Worm (Caenorhabditis elegans) whole organism, midembryonic: Measurements from ENCODE around the gene F09E10.1.

ENCODE experiments used
- T22C8.4 ChIP-seq: fragments of 200-800 bp; sonication (Bioruptor generic); IDR thresholded peaks from 2 replicates; pipeline ENCODE4 v1.3.6; 2022; ENCODE audit warnings: missing genetic modification characterization, missing compliant biosample characterization
- cog-1 ChIP-seq: sonication (generic microtip); optimal IDR thresholded peaks from 2 replicates; lab custom pipeline; 2016; ENCODE audit warnings: missing genetic modification characterization, missing compliant biosample characterization
- flt-1 ChIP-seq: fragments of 200-800 bp; sonication (Bioruptor generic); IDR thresholded peaks from 2 replicates; pipeline ENCODE4 v1.3.6; 2022; ENCODE audit warnings: missing genetic modification characterization, missing compliant biosample characterization
- ref-1 ChIP-seq: fragments of 200-800 bp; sonication (Bioruptor generic); conservative IDR thresholded peaks from 2 replicates; pipeline ENCODE4 v1.3.6; 2022; ENCODE audit warnings: missing genetic modification reagents, missing genetic modification characterization, missing compliant biosample characterization
- tab-1 ChIP-seq: fragments of 200-800 bp; sonication (Bioruptor generic); IDR thresholded peaks from 2 replicates; pipeline ENCODE4 v1.3.6; 2022; ENCODE audit warnings: missing genetic modification characterization, missing compliant biosample characterization
- ztf-23 ChIP-seq: fragments of 200-800 bp; sonication (Bioruptor generic); IDR thresholded peaks from 2 replicates; pipeline ENCODE4 v1.3.6; 2022; ENCODE audit warnings: missing genetic modification reagents, missing genetic modification characterization, missing compliant biosample characterization

ce11 chrX:1458793-1459192 lies 43.8 kb upstream of the F09E10.1 start, which contains the start of gene D1005.2:
- no peak for TF ChIP-seq ref-1 (GFP tag; lab: Robert Waterston, UW)
- no peak for TF ChIP-seq tab-1
- no peak for TF ChIP-seq cog-1 (tag; lab: Kevin White, UChicago)
- TF ChIP-seq ztf-23 (GFP tag; lab: Robert Waterston, UW) = no peak
- no peak for TF ChIP-seq T22C8.4 (GFP tag; lab: Robert Waterston, UW)
- no peak for TF ChIP-seq flt-1 (GFP tag; lab: Robert Waterston, UW)
